Fruit fly (Drosophila melanogaster) whole organism, embryonic: ENCODE measurements around the gene Cby.

Experiments
- Ada2b ChIP-seq: fragments of 200-800 bp; sonication (Bioruptor generic); IDR thresholded peaks from 2 replicates; pipeline ENCODE4 v1.3.6; 2022; ENCODE audit warnings: missing biosample characterization, missing genetic modification characterization
- CG10462 ChIP-seq: fragments of 200-800 bp; sonication (Bioruptor generic); optimal IDR thresholded peaks from 2 replicates; lab custom pipeline; 2016; ENCODE audit warnings: missing biosample characterization, missing genetic modification characterization
- CG10654 ChIP-seq: fragments of 200-800 bp; sonication (Bioruptor generic); optimal IDR thresholded peaks from 2 replicates; lab custom pipeline; 2016; ENCODE audit warnings: missing biosample characterization, missing genetic modification characterization
- CG11695 ChIP-seq: fragments of 200-800 bp; sonication (Bioruptor generic); IDR thresholded peaks from 3 replicates; pipeline ENCODE4 v1.3.6; 2022; ENCODE audit warnings: missing biosample characterization, missing genetic modification characterization
- CG12391 ChIP-seq: fragments of 200-800 bp; sonication (Bioruptor generic); optimal IDR thresholded peaks from 3 replicates; lab custom pipeline; 2018; ENCODE audit warnings: missing biosample characterization, mild to moderate bottlenecking, missing genetic modification characterization, moderate library complexity
- CG12744 ChIP-seq: fragments of 200-800 bp; sonication (Bioruptor generic); optimal IDR thresholded peaks from 2 replicates; lab custom pipeline; 2016; ENCODE audit warnings: missing biosample characterization, missing genetic modification characterization
- CG12769 ChIP-seq: fragments of 200-800 bp; sonication (Bioruptor generic); optimal IDR thresholded peaks from 2 replicates; lab custom pipeline; 2019; ENCODE audit warnings: missing biosample characterization, mild to moderate bottlenecking, missing genetic modification characterization, moderate library complexity
- CG13287 ChIP-seq: fragments of 200-800 bp; sonication (Bioruptor generic); IDR thresholded peaks from 2 replicates; pipeline ENCODE4 v1.3.6; 2022; ENCODE audit warnings: missing biosample characterization, missing genetic modification characterization; ENCODE audit not compliant: partially characterized antibody
- CG14441 ChIP-seq: fragments of 200-800 bp; sonication (Bioruptor generic); IDR thresholded peaks from 2 replicates; pipeline ENCODE4 v1.3.6; 2022; ENCODE audit warnings: missing biosample characterization, missing genetic modification characterization
- CG2678 ChIP-seq: fragments of 200-800 bp; sonication (Bioruptor generic); optimal IDR thresholded peaks from 3 replicates; lab custom pipeline; 2019; ENCODE audit warnings: missing biosample characterization, mild to moderate bottlenecking, missing genetic modification characterization, moderate library complexity
- CG3847 ChIP-seq: fragments of 200-800 bp; sonication (Bioruptor generic); IDR thresholded peaks from 2 replicates; pipeline ENCODE4 v1.3.6; 2022; ENCODE audit warnings: missing biosample characterization, missing genetic modification characterization
- CG42726 ChIP-seq: fragments of 200-800 bp; sonication (Bioruptor generic); IDR thresholded peaks from 2 replicates; pipeline ENCODE4 v1.3.6; 2022; ENCODE audit warnings: missing biosample characterization, missing genetic modification characterization; ENCODE audit not compliant: partially characterized antibody
- CG4282 ChIP-seq: fragments of 200-800 bp; sonication (Bioruptor generic); optimal IDR thresholded peaks from 2 replicates; lab custom pipeline; 2016; ENCODE audit warnings: missing biosample characterization, missing genetic modification characterization
- CG4617 ChIP-seq: fragments of 200-800 bp; sonication (Bioruptor generic); optimal IDR thresholded peaks from 3 replicates; lab custom pipeline; 2016; ENCODE audit warnings: missing biosample characterization, missing genetic modification characterization, borderline replicate concordance
- CG6175 ChIP-seq: fragments of 200-800 bp; sonication (Bioruptor generic); IDR thresholded peaks from 3 replicates; pipeline ENCODE4 v1.3.6; 2022; ENCODE audit warnings: missing biosample characterization, missing genetic modification characterization
- CG6765 ChIP-seq: fragments of 200-800 bp; sonication (Bioruptor generic); optimal IDR thresholded peaks from 3 replicates; lab custom pipeline; 2017; ENCODE audit warnings: missing biosample characterization, mild to moderate bottlenecking, missing genetic modification characterization
- CG7839 ChIP-seq: fragments of 200-800 bp; sonication (Bioruptor generic); optimal IDR thresholded peaks from 3 replicates; lab custom pipeline; 2018; ENCODE audit warnings: missing biosample characterization, mild to moderate bottlenecking, missing genetic modification characterization, moderate library complexity
- CG9437 ChIP-seq: fragments of 200-800 bp; sonication (Bioruptor generic); optimal IDR thresholded peaks from 2 replicates; lab custom pipeline; 2018; ENCODE audit warnings: missing biosample characterization, mild to moderate bottlenecking, missing genetic modification characterization
- D ChIP-seq, 2 experiments: fragments of 200-800 bp in 1 of 2; fragments of >200 bp in 1 of 2; sonication (Bioruptor generic) in 1 of 2; optimal IDR thresholded peaks; 2 replicates in 1 of 2; 3 replicates in 1 of 2; lab custom pipeline; 2017; ENCODE audit warnings: mild to moderate bottlenecking in 1 of 2, missing biosample characterization in 1 of 2, missing genetic modification characterization in 1 of 2, missing genetic modification reagents in 1 of 2
- Doc3 ChIP-seq: fragments of 200-800 bp; sonication (Bioruptor generic); IDR thresholded peaks from 3 replicates; pipeline ENCODE4 v1.3.6; 2022; ENCODE audit warnings: missing biosample characterization, missing genetic modification characterization; ENCODE audit not compliant: partially characterized antibody
- Lhr ChIP-seq: fragments of 200-800 bp; sonication (Bioruptor generic); optimal IDR thresholded peaks from 3 replicates; lab custom pipeline; 2017; ENCODE audit warnings: mild to moderate bottlenecking, missing biosample characterization, missing genetic modification reagents, missing genetic modification characterization
- MTF-1 ChIP-seq: fragments of 200-800 bp; sonication (Bioruptor generic); optimal IDR thresholded peaks from 2 replicates; lab custom pipeline; 2018; ENCODE audit warnings: missing biosample characterization, mild to moderate bottlenecking, missing genetic modification characterization, borderline replicate concordance
- Max ChIP-seq: fragments of 200-800 bp; sonication (Bioruptor generic); optimal IDR thresholded peaks from 2 replicates; lab custom pipeline; 2016; ENCODE audit warnings: missing biosample characterization, mild to moderate bottlenecking, missing genetic modification characterization
- Neu2 ChIP-seq: fragments of 200-800 bp; sonication (Bioruptor generic); optimal IDR thresholded peaks from 3 replicates; lab custom pipeline; 2016; ENCODE audit warnings: missing biosample characterization, missing genetic modification characterization, borderline replicate concordance
- Nf-YA ChIP-seq: fragments of 200-800 bp; sonication (Bioruptor generic); IDR thresholded peaks from 2 replicates; pipeline ENCODE4 v1.3.6; 2022; ENCODE audit warnings: missing biosample characterization, missing genetic modification characterization
- Oaz ChIP-seq: fragments of 200-800 bp; sonication (Bioruptor generic); IDR thresholded peaks from 2 replicates; pipeline ENCODE4 v1.3.6; 2022; ENCODE audit warnings: missing biosample characterization, missing genetic modification characterization
- TFAM ChIP-seq: fragments of 200-800 bp; sonication (Bioruptor generic); optimal IDR thresholded peaks from 2 replicates; lab custom pipeline; 2017; ENCODE audit warnings: missing biosample characterization, missing genetic modification characterization, inconsistent platforms
- Tbp ChIP-seq: fragments of >200 bp; optimal IDR thresholded peaks from 2 replicates; lab custom pipeline; 2018; ENCODE audit warnings: missing biosample characterization, missing genetic modification characterization
- Vsx1 ChIP-seq: fragments of 200-800 bp; sonication (Bioruptor generic); optimal IDR thresholded peaks from 2 replicates; lab custom pipeline; 2017; ENCODE audit warnings: missing biosample characterization, mild to moderate bottlenecking, missing genetic modification characterization, missing genetic modification reagents
- ac ChIP-seq: fragments of 200-800 bp; sonication (Bioruptor generic); optimal IDR thresholded peaks from 3 replicates; lab custom pipeline; 2017; ENCODE audit warnings: missing biosample characterization, mild to moderate bottlenecking, missing genetic modification characterization
- cad ChIP-seq: fragments of >200 bp; optimal IDR thresholded peaks from 2 replicates; lab custom pipeline; 2017; ENCODE audit warnings: missing biosample characterization, missing genetic modification characterization
- croc ChIP-seq: fragments of 200-800 bp; sonication (Bioruptor generic); conservative IDR thresholded peaks from 3 replicates; pipeline ENCODE4 v1.3.6; 2022; ENCODE audit warnings: missing biosample characterization, missing genetic modification characterization
- cwo ChIP-seq: fragments of 200-800 bp; sonication (Bioruptor generic); optimal IDR thresholded peaks from 3 replicates; lab custom pipeline; 2017; ENCODE audit warnings: missing biosample characterization, missing genetic modification characterization, mild to moderate bottlenecking, moderate library complexity, missing genetic modification reagents
- fru ChIP-seq: fragments of >200 bp; optimal IDR thresholded peaks from 2 replicates; lab custom pipeline; 2017
- gcm ChIP-seq: fragments of 200-800 bp; sonication (Bioruptor generic); optimal IDR thresholded peaks from 2 replicates; lab custom pipeline; 2019; ENCODE audit warnings: missing biosample characterization, mild to moderate bottlenecking, missing genetic modification characterization, moderate library complexity
- gt ChIP-seq: fragments of 200-800 bp; sonication (Bioruptor generic); IDR thresholded peaks from 2 replicates; pipeline ENCODE4 v1.3.6; 2022; ENCODE audit warnings: missing biosample characterization, missing genetic modification characterization
- jing ChIP-seq: fragments of 200-800 bp; sonication (Bioruptor generic); optimal IDR thresholded peaks from 2 replicates; lab custom pipeline; 2018; ENCODE audit warnings: missing biosample characterization, mild to moderate bottlenecking, missing genetic modification characterization
- otp ChIP-seq: fragments of 200-800 bp; sonication (Bioruptor generic); IDR thresholded peaks from 3 replicates; pipeline ENCODE4, ENCODE4 v1.3.6; 2022; ENCODE audit warnings: missing biosample characterization, missing genetic modification characterization
- pfk ChIP-seq: fragments of 200-800 bp; sonication (Bioruptor generic); optimal IDR thresholded peaks from 2 replicates; lab custom pipeline; 2018; ENCODE audit warnings: missing biosample characterization, mild to moderate bottlenecking, missing genetic modification characterization, moderate library complexity
- pho ChIP-seq: fragments of 200-800 bp; sonication (Bioruptor generic); optimal IDR thresholded peaks from 2 replicates; lab custom pipeline; 2016; ENCODE audit warnings: missing biosample characterization, missing genetic modification characterization
- pnt ChIP-seq: fragments of 200-800 bp; sonication (Bioruptor generic); optimal IDR thresholded peaks from 3 replicates; lab custom pipeline; 2016; ENCODE audit warnings: missing biosample characterization, missing genetic modification characterization
- pros ChIP-seq: fragments of 200-800 bp; sonication (Bioruptor generic); optimal IDR thresholded peaks from 3 replicates; lab custom pipeline; 2019; ENCODE audit warnings: missing biosample characterization, mild to moderate bottlenecking, missing genetic modification characterization, moderate library complexity
- sqz ChIP-seq: fragments of 200-800 bp; sonication (Bioruptor generic); optimal IDR thresholded peaks from 3 replicates; lab custom pipeline; 2018; ENCODE audit warnings: missing biosample characterization, mild to moderate bottlenecking, missing genetic modification characterization
- sug ChIP-seq: fragments of 200-800 bp; optimal IDR thresholded peaks from 2 replicates; lab custom pipeline; 2019; ENCODE audit warnings: missing biosample characterization, mild to moderate bottlenecking, missing genetic modification characterization, moderate library complexity
- tap ChIP-seq: fragments of 200-800 bp; optimal IDR thresholded peaks from 3 replicates; lab custom pipeline; 2019; ENCODE audit warnings: missing biosample characterization, mild to moderate bottlenecking, missing genetic modification characterization, moderate library complexity
- tio ChIP-seq: fragments of 200-800 bp; sonication (Bioruptor generic); optimal IDR thresholded peaks from 2 replicates; lab custom pipeline; 2017; ENCODE audit warnings: missing biosample characterization, missing genetic modification characterization, inconsistent platforms
- trem ChIP-seq: fragments of 200-800 bp; optimal IDR thresholded peaks from 3 replicates; lab custom pipeline; 2019; ENCODE audit warnings: missing biosample characterization, mild to moderate bottlenecking, missing genetic modification characterization, moderate library complexity
- tup ChIP-seq: fragments of 200-800 bp; sonication (Bioruptor generic); optimal IDR thresholded peaks from 2 replicates; lab custom pipeline; 2016; ENCODE audit warnings: missing biosample characterization, mild to moderate bottlenecking, missing genetic modification characterization, moderate library complexity
- zf30C ChIP-seq: fragments of 200-800 bp; sonication (Bioruptor generic); optimal IDR thresholded peaks from 3 replicates; lab custom pipeline; 2018; ENCODE audit warnings: missing biosample characterization, mild to moderate bottlenecking, missing genetic modification characterization

Cby gene

dm6 chr3R:21828785-21829486 is 38.9 kb upstream of the Cby start (continued):
- TF ChIP-seq CG13287 (no peak), fru (lab: Kevin White, UChicago) (no peak), CG6765 (GFP tag; lab: Kevin White, UChicago) (no peak), pnt (GFP tag; lab: Kevin White, UChicago) (no peak), Vsx1 (GFP tag; lab: Kevin White, UChicago) (peak; percentile 32), tap (tag; lab: Kevin White, UChicago) (peak; percentile 57), pfk (GFP tag; lab: Kevin White, UChicago) (no peak), CG14441 (no peak), MTF-1 (GFP tag; lab: Kevin White, UChicago) (no peak), CG9437 (GFP tag; lab: Kevin White, UChicago) (peak; percentile 49), cad (GFP tag; lab: Kevin White, UChicago) (no peak), D (optimal IDR thresholded peaks at IDR 0.05; lab: Kevin White, UChicago) (no peak), D (GFP tag; optimal IDR thresholded peaks at IDR 0.05; lab: Kevin White, UChicago) (peak; percentile 90), CG2678 (tag; lab: Kevin White, UChicago) (peak; percentile 76), croc (GFP tag; lab: Robert Waterston, UW) (peak; percentile 77), Lhr (peak; percentile 33), CG4617 (GFP tag; lab: Kevin White, UChicago) (peak; percentile 19), TFAM (GFP tag; lab: Kevin White, UChicago) (peak; percentile 6), CG3847 (GFP tag; lab: Robert Waterston, UW) (no peak), CG10654 (GFP tag; lab: Kevin White, UChicago) (peak; percentile 41), tio (GFP tag; lab: Kevin White, UChicago) (peak; percentile 62), CG4282 (GFP tag; lab: Kevin White, UChicago) (no peak), ac (GFP tag; lab: Kevin White, UChicago) (peak; percentile 50), CG42726 (GFP tag; lab: Robert Waterston, UW) (no peak), zf30C (GFP tag; lab: Kevin White, UChicago) (peak; percentile 84), CG12391 (tag; lab: Kevin White, UChicago) (peak; percentile 91), CG11695 (GFP tag; lab: Robert Waterston, UW) (0 out of 3 replicates have a peak, but pooled peaks have one; percentile 47), Neu2 (GFP tag; lab: Kevin White, UChicago) (no peak), Tbp (GFP tag; lab: Kevin White, UChicago) (no peak), CG7839 (tag; lab: Kevin White, UChicago) (peak; percentile 79), sug (tag; lab: Kevin White, UChicago) (no peak), sqz (GFP tag; lab: Kevin White, UChicago) (peak; percentile 47), CG10462 (GFP tag; lab: Kevin White, UChicago) (peak; percentile 52), Oaz (no peak), gt (GFP tag; lab: Robert Waterston, UW) (peak; percentile 44; the same call in 1 of the 2 replicates), pros (GFP tag; lab: Kevin White, UChicago) (no peak), Ada2b (GFP tag; lab: Robert Waterston, UW) (no peak), otp (GFP tag; lab: Robert Waterston, UW) (no peak), Max (GFP tag; lab: Kevin White, UChicago) (peak; percentile 62), pho (GFP tag; lab: Kevin White, UChicago) (no peak), cwo (GFP tag; lab: Kevin White, UChicago) (no peak), CG12744 (GFP tag; lab: Kevin White, UChicago) (no peak), gcm (GFP tag; lab: Kevin White, UChicago) (peak; percentile 87), Doc3 (no peak), tup (GFP tag; lab: Kevin White, UChicago) (no peak), CG6175 (no peak), CG12769 (no peak), trem (peak; percentile 92), Nf-YA (no peak), jing (GFP tag; lab: Kevin White, UChicago) (peak; percentile 39)
